Fruit fly (Drosophila melanogaster) whole organism, embryonic: ENCODE data around the gene Acbp6.
A peak's percentile ranks its signal among the peaks of the same experiment; 100 is the strongest.

Source experiments
- Adf1 ChIP-seq: fragments of 200-800 bp; sonication (Bioruptor generic); IDR thresholded peaks from 2 replicates; pipeline ENCODE4 v1.3.6; 2022; ENCODE audit warnings: missing biosample characterization, missing genetic modification characterization
- C15 ChIP-seq: fragments of 200-800 bp; sonication (Bioruptor generic); IDR thresholded peaks from 3 replicates; pipeline ENCODE4 v1.3.6; 2022; ENCODE audit warnings: missing biosample characterization, missing genetic modification characterization
- CG14014 ChIP-seq: fragments of 200-800 bp; sonication (Bioruptor generic); IDR thresholded peaks from 2 replicates; pipeline ENCODE4 v1.3.6; 2022; ENCODE audit warnings: missing biosample characterization, missing genetic modification characterization
- CG14050 ChIP-seq: fragments of 200-800 bp; sonication (Bioruptor generic); IDR thresholded peaks from 3 replicates; pipeline ENCODE4 v1.3.6; 2022; ENCODE audit warnings: missing biosample characterization, missing genetic modification characterization
- CG16779 ChIP-seq: fragments of 200-800 bp; sonication (Bioruptor generic); IDR thresholded peaks from 2 replicates; pipeline ENCODE4 v1.3.6; 2022; ENCODE audit warnings: missing biosample characterization, missing genetic modification characterization
- CG2202 ChIP-seq: fragments of 200-800 bp; sonication (Bioruptor generic); optimal IDR thresholded peaks from 2 replicates; lab custom pipeline; 2018; ENCODE audit warnings: missing biosample characterization, mild to moderate bottlenecking, missing genetic modification characterization
- CG2712 ChIP-seq: fragments of 200-800 bp; optimal IDR thresholded peaks from 3 replicates; lab custom pipeline; 2019; ENCODE audit warnings: missing biosample characterization, mild to moderate bottlenecking, missing genetic modification characterization, moderate library complexity
- CG2889 ChIP-seq: fragments of 200-800 bp; sonication (Bioruptor generic); IDR thresholded peaks from 3 replicates; pipeline ENCODE4 v1.3.6; 2022; ENCODE audit warnings: missing biosample characterization, missing genetic modification characterization
- CG3407 ChIP-seq: fragments of 200-800 bp; sonication (Bioruptor generic); optimal IDR thresholded peaks from 2 replicates; lab custom pipeline; 2018; ENCODE audit warnings: missing biosample characterization, mild to moderate bottlenecking, missing genetic modification characterization
- CG34224 ChIP-seq: fragments of 200-800 bp; sonication (Bioruptor generic); IDR thresholded peaks from 3 replicates; pipeline ENCODE4 v1.3.6; 2022; ENCODE audit warnings: missing biosample characterization, missing genetic modification characterization; ENCODE audit not compliant: partially characterized antibody
- CG4424 ChIP-seq: fragments of 200-800 bp; sonication (Bioruptor generic); optimal IDR thresholded peaks from 3 replicates; lab custom pipeline; 2016; ENCODE audit warnings: missing biosample characterization, missing genetic modification characterization
- CG5180 ChIP-seq: fragments of 200-800 bp; sonication (Bioruptor generic); optimal IDR thresholded peaks from 3 replicates; lab custom pipeline; 2017; ENCODE audit warnings: missing biosample characterization, missing genetic modification characterization, mild to moderate bottlenecking, moderate library complexity, missing genetic modification reagents
- CG6654 ChIP-seq: fragments of 200-800 bp; sonication (Bioruptor generic); optimal IDR thresholded peaks from 2 replicates; lab custom pipeline; 2017; ENCODE audit warnings: missing biosample characterization, mild to moderate bottlenecking, missing genetic modification characterization
- CG8281 ChIP-seq: fragments of 200-800 bp; sonication (Bioruptor generic); optimal IDR thresholded peaks from 2 replicates; lab custom pipeline; 2018; ENCODE audit warnings: missing biosample characterization, mild to moderate bottlenecking, missing genetic modification characterization, moderate library complexity
- Deaf1 ChIP-seq: fragments of 200-800 bp; optimal IDR thresholded peaks from 3 replicates; lab custom pipeline; 2019; ENCODE audit warnings: missing biosample characterization, mild to moderate bottlenecking, missing genetic modification characterization, moderate library complexity
- H15 ChIP-seq: fragments of 200-800 bp; sonication (Bioruptor generic); IDR thresholded peaks from 3 replicates; pipeline ENCODE4 v1.3.6; 2022; ENCODE audit warnings: missing biosample characterization, missing genetic modification characterization
- H2.0 ChIP-seq: fragments of 200-800 bp; sonication (Bioruptor generic); IDR thresholded peaks from 2 replicates; pipeline ENCODE4 v1.3.6; 2022; ENCODE audit warnings: missing biosample characterization, missing genetic modification characterization
- HLH3B ChIP-seq: fragments of 200-800 bp; sonication (Bioruptor generic); IDR thresholded peaks from 2 replicates; pipeline ENCODE4 v1.3.6; 2022; ENCODE audit warnings: missing biosample characterization, missing genetic modification characterization
- HLH4C ChIP-seq: fragments of 200-800 bp; sonication (Bioruptor generic); IDR thresholded peaks from 3 replicates; pipeline ENCODE4 v1.3.6; 2022; ENCODE audit warnings: missing biosample characterization, missing genetic modification characterization; ENCODE audit not compliant: partially characterized antibody
- Pdp1 ChIP-seq, 2 experiments: fragments of 200-800 bp; sonication (Bioruptor generic); optimal IDR thresholded peaks; 3 replicates each; lab custom pipeline; 2016; ENCODE audit warnings: missing biosample characterization in 2 of 2, missing genetic modification characterization in 2 of 2, mild to moderate bottlenecking in 1 of 2, moderate library complexity in 1 of 2
- Scr ChIP-seq: fragments of 200-800 bp; sonication (Bioruptor generic); IDR thresholded peaks from 2 replicates; pipeline ENCODE4 v1.3.6; 2022; ENCODE audit warnings: missing biosample characterization, missing genetic modification characterization; ENCODE audit not compliant: partially characterized antibody
- Sry-δ ChIP-seq: fragments of 200-800 bp; sonication (Bioruptor generic); optimal IDR thresholded peaks from 2 replicates; lab custom pipeline; 2016; ENCODE audit warnings: missing biosample characterization, missing genetic modification characterization
- ase ChIP-seq: fragments of 200-800 bp; sonication (Bioruptor generic); IDR thresholded peaks from 3 replicates; pipeline ENCODE4 v1.3.6; 2022; ENCODE audit warnings: missing biosample characterization, missing genetic modification characterization
- bcd ChIP-seq: fragments of 200-800 bp; sonication (Bioruptor generic); optimal IDR thresholded peaks from 2 replicates; lab custom pipeline; 2017; ENCODE audit warnings: missing biosample characterization, mild to moderate bottlenecking, missing genetic modification characterization
- caup ChIP-seq: fragments of 200-800 bp; sonication (Bioruptor generic); optimal IDR thresholded peaks from 3 replicates; lab custom pipeline; 2017; ENCODE audit warnings: missing biosample characterization, mild to moderate bottlenecking, missing genetic modification characterization, moderate library complexity; ENCODE audit not compliant: severe bottlenecking
- chinmo ChIP-seq: fragments of 200-800 bp; sonication (Bioruptor generic); IDR thresholded peaks from 4 replicates; pipeline ENCODE4 v1.3.6; 2022; ENCODE audit warnings: missing biosample characterization, missing genetic modification characterization; ENCODE audit not compliant: partially characterized antibody
- crp ChIP-seq, 2 experiments: fragments of 200-800 bp; sonication (Bioruptor generic); optimal IDR thresholded peaks; 2 replicates in 1 of 2; 3 replicates in 1 of 2; lab custom pipeline; 2017; ENCODE audit warnings: missing biosample characterization in 2 of 2, missing genetic modification characterization in 2 of 2, mild to moderate bottlenecking in 1 of 2, moderate library complexity in 1 of 2
- cwo ChIP-seq: fragments of 200-800 bp; sonication (Bioruptor generic); optimal IDR thresholded peaks from 3 replicates; lab custom pipeline; 2017; ENCODE audit warnings: missing biosample characterization, missing genetic modification characterization, mild to moderate bottlenecking, moderate library complexity, missing genetic modification reagents
- dimm ChIP-seq: fragments of 200-800 bp; sonication (Bioruptor generic); IDR thresholded peaks from 2 replicates; pipeline ENCODE4 v1.3.6; 2022; ENCODE audit warnings: missing biosample characterization, missing genetic modification characterization
- dpn ChIP-seq, 2 experiments: fragments of 200-800 bp; sonication (Bioruptor generic); optimal IDR thresholded peaks; 3 replicates each; lab custom pipeline; 2016; ENCODE audit warnings: missing biosample characterization in 2 of 2, missing genetic modification characterization in 2 of 2
- exex ChIP-seq: fragments of 200-800 bp; sonication (Bioruptor generic); optimal IDR thresholded peaks from 4 replicates; lab custom pipeline; 2018; ENCODE audit warnings: missing biosample characterization, mild to moderate bottlenecking, missing genetic modification characterization, moderate library complexity
- gt ChIP-seq: fragments of 200-800 bp; sonication (Bioruptor generic); IDR thresholded peaks from 2 replicates; pipeline ENCODE4 v1.3.6; 2022; ENCODE audit warnings: missing biosample characterization, missing genetic modification characterization
- jumu ChIP-seq: fragments of 200-800 bp; sonication (Bioruptor generic); optimal IDR thresholded peaks from 3 replicates; lab custom pipeline; 2016; ENCODE audit warnings: missing biosample characterization, missing genetic modification characterization
- mld ChIP-seq: fragments of 200-800 bp; sonication (Bioruptor generic); IDR thresholded peaks from 3 replicates; pipeline ENCODE4 v1.3.6; 2022; ENCODE audit warnings: missing biosample characterization, missing genetic modification characterization; ENCODE audit not compliant: partially characterized antibody
- nerfin-1 ChIP-seq: fragments of 200-800 bp; sonication (Bioruptor generic); optimal IDR thresholded peaks from 3 replicates; lab custom pipeline; 2019; ENCODE audit warnings: missing biosample characterization, mild to moderate bottlenecking, missing genetic modification characterization, moderate library complexity
- p53 ChIP-seq: fragments of 200-800 bp; sonication (Bioruptor generic); optimal IDR thresholded peaks from 2 replicates; lab custom pipeline; 2016; ENCODE audit warnings: missing biosample characterization, missing genetic modification characterization
- pnt ChIP-seq: fragments of 200-800 bp; sonication (Bioruptor generic); optimal IDR thresholded peaks from 3 replicates; lab custom pipeline; 2016; ENCODE audit warnings: missing biosample characterization, missing genetic modification characterization
- prd ChIP-seq, 3 experiments: fragments of >200 bp in 2 of 3; fragments of 200-800 bp in 1 of 3; sonication (Bioruptor generic) in 1 of 3; optimal IDR thresholded peaks in 2 of 3; IDR thresholded peaks in 1 of 3; 2 replicates in 2 of 3; 3 replicates in 1 of 3; pipeline versions ENCODE4 v1.3.6 to Lab custom; 2017 to 2022; ENCODE audit warnings: missing biosample characterization in 1 of 3, missing genetic modification characterization in 1 of 3
- pros ChIP-seq: fragments of 200-800 bp; sonication (Bioruptor generic); optimal IDR thresholded peaks from 3 replicates; lab custom pipeline; 2019; ENCODE audit warnings: missing biosample characterization, mild to moderate bottlenecking, missing genetic modification characterization, moderate library complexity
- schlank ChIP-seq: fragments of 200-800 bp; sonication (Bioruptor generic); optimal IDR thresholded peaks from 2 replicates; lab custom pipeline; 2018; ENCODE audit warnings: missing biosample characterization, mild to moderate bottlenecking, missing genetic modification characterization
- sob ChIP-seq: fragments of 200-800 bp; sonication (Bioruptor generic); IDR thresholded peaks from 2 replicates; pipeline ENCODE4 v1.3.6; 2022; ENCODE audit warnings: missing biosample characterization, missing genetic modification characterization
- sqz ChIP-seq: fragments of 200-800 bp; sonication (Bioruptor generic); optimal IDR thresholded peaks from 3 replicates; lab custom pipeline; 2018; ENCODE audit warnings: missing biosample characterization, mild to moderate bottlenecking, missing genetic modification characterization
- trem ChIP-seq: fragments of 200-800 bp; optimal IDR thresholded peaks from 3 replicates; lab custom pipeline; 2019; ENCODE audit warnings: missing biosample characterization, mild to moderate bottlenecking, missing genetic modification characterization, moderate library complexity
- unc-4 ChIP-seq: fragments of 200-800 bp; sonication (Bioruptor generic); IDR thresholded peaks from 2 replicates; pipeline ENCODE4 v1.3.6; 2022; ENCODE audit warnings: missing biosample characterization, missing genetic modification characterization; ENCODE audit not compliant: partially characterized antibody
- vfl ChIP-seq: fragments of 200-800 bp; sonication (Bioruptor generic); optimal IDR thresholded peaks from 2 replicates; lab custom pipeline; 2016; ENCODE audit warnings: missing biosample characterization, missing genetic modification characterization

Gene Acbp6

DNA sequence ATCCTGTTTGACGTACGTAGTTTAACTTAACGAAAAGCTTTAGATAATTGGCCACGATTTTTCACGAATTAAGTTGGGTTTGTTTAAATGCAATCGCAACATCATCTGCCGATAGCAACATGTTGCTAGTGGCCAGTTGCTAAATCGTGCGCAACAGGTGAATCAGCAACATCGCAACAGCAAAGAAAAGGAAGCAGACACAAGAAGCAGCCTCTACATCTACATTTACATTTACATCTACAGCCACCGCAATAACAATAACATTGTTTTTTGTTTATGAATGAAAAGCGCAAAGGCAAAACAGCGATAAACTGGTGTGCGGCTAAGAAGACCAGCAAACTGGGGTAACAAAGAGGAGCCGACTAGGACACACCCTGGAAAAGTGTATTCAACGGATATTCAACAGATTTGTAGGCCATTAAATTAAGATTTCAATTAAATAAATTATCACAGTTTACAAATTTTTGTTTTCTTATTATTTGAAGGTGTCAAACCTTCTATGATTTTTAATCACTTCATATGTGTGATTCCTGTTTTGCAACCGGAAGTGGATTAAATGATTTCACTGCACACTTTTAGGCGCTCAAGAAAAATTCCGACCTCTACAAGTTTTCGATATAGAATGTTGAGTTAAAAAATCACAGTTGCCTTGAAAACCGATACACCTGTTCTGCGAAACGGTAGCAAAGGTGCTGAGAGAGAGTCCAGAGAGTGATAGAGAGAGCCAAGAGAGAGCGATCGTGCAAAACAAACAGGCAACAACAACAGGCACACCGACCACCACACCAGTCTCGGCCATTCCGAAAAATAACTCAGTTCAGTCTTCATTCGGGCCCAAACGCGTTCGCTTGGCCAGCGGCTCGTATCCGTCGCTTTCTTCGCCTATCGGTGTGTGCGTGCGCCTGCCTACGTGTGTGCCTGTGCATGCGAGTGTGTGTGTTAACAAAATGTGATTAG is 5.3 kb downstream of the Acbp6 start, which contains the start of gene melt (continued):
- TF ChIP-seq dpn (GFP tag; optimal IDR thresholded peaks at IDR 0.05; lab: Kevin White, UChicago), result peak; percentile 87 to 92
- peak; percentile 54; the same call in 1 of the 3 replicates for TF ChIP-seq mld
- TF ChIP-seq chinmo (GFP tag; lab: Robert Waterston, UW), result peak; percentile 94; the same call in 3 of the 4 replicates
- TF ChIP-seq Pdp1 (GFP tag; optimal IDR thresholded peaks at IDR 0.05; lab: Kevin White, UChicago), result peak; percentile 84 to 90
- no peak for TF ChIP-seq pros (GFP tag; lab: Kevin White, UChicago)
- TF ChIP-seq CG5180 (GFP tag; lab: Kevin White, UChicago), result peak; percentile 74
- 0 out of 3 replicates have a peak, but pooled peaks have one; percentile 58 for TF ChIP-seq H15 (GFP tag; lab: Robert Waterston, UW)
- TF ChIP-seq p53 (GFP tag; lab: Kevin White, UChicago), result no peak
- peak; percentile 90 for TF ChIP-seq Deaf1 (tag; lab: Kevin White, UChicago)
- TF ChIP-seq cwo, result peak; percentile 79
- peak in 1 of 2 experiments; percentile 46 for TF ChIP-seq crp (GFP tag; optimal IDR thresholded peaks at IDR 0.05; lab: Kevin White, UChicago)
- 0 out of 2 replicates have a peak, but pooled peaks have one; percentile 47 for TF ChIP-seq gt (GFP tag; lab: Robert Waterston, UW)
- TF ChIP-seq ase, result peak; percentile 43; the same call in 1 of the 3 replicates
- TF ChIP-seq CG14050 (GFP tag; lab: Robert Waterston, UW), result peak; percentile 52; the same call in 2 of the 3 replicates
- peak; percentile 50 for TF ChIP-seq Sry-δ (GFP tag; lab: Kevin White, UChicago)
- TF ChIP-seq sqz (GFP tag; lab: Kevin White, UChicago), result peak; percentile 60
- TF ChIP-seq Adf1 (GFP tag; lab: Robert Waterston, UW), result peak; percentile 52; the same call in 1 of the 2 replicates
- 0 out of 2 replicates have a peak, but pooled peaks have one; percentile 25 for TF ChIP-seq dimm
- TF ChIP-seq HLH4C (GFP tag; lab: Robert Waterston, UW), result no peak
- peak; percentile 68 for TF ChIP-seq CG3407 (GFP tag; lab: Kevin White, UChicago)
- peak; percentile 81 for TF ChIP-seq vfl (GFP tag; lab: Kevin White, UChicago)
- TF ChIP-seq unc-4 (GFP tag; lab: Robert Waterston, UW), result 0 out of 2 replicates have a peak, but pooled peaks have one; percentile 39
- peak; percentile 72 for TF ChIP-seq trem (tag; lab: Kevin White, UChicago)
- TF ChIP-seq exex (tag; lab: Kevin White, UChicago), result peak; percentile 38
- TF ChIP-seq bcd (GFP tag; lab: Kevin White, UChicago), result peak; percentile 89
- peak; percentile 80 for TF ChIP-seq jumu (GFP tag; lab: Kevin White, UChicago)
- TF ChIP-seq pnt (GFP tag; lab: Kevin White, UChicago), result peak; percentile 77
- peak; percentile 93 for TF ChIP-seq CG2712 (tag; lab: Kevin White, UChicago)
- TF ChIP-seq CG6654, result peak; percentile 65
- TF ChIP-seq schlank (tag; lab: Kevin White, UChicago), result peak; percentile 37
- peak; percentile 50 for TF ChIP-seq CG14014 (GFP tag; lab: Robert Waterston, UW)
- TF ChIP-seq CG8281 (tag; lab: Kevin White, UChicago), result peak; percentile 67
- TF ChIP-seq sob (GFP tag; lab: Robert Waterston, UW), result peak; percentile 69; the same call in 1 of the 2 replicates
- peak; percentile 53 for TF ChIP-seq H2.0 (GFP tag; lab: Robert Waterston, UW)
- peak; percentile 9; the same call in 1 of the 3 replicates for TF ChIP-seq CG34224
- TF ChIP-seq caup (GFP tag; lab: Kevin White, UChicago), result peak; percentile 81
- TF ChIP-seq C15 (GFP tag; lab: Robert Waterston, UW), result peak; percentile 26; the same call in 1 of the 3 replicates
- peak; percentile 7; the same call in 1 of the 2 replicates for TF ChIP-seq CG16779 (GFP tag; lab: Robert Waterston, UW)
- peak; percentile 83 for TF ChIP-seq nerfin-1 (tag; lab: Kevin White, UChicago)
- peak; percentile 89 for TF ChIP-seq CG4424
- peak; percentile 66 for TF ChIP-seq CG2202 (tag; lab: Kevin White, UChicago)
- TF ChIP-seq Scr (GFP tag; lab: Robert Waterston, UW), result no peak
- no peak; the same call in 1 of the 2 replicates for TF ChIP-seq HLH3B (GFP tag; lab: Robert Waterston, UW)
- peak; percentile 75 for TF ChIP-seq CG2889
- TF ChIP-seq prd (optimal IDR thresholded peaks at IDR 0.05; lab: Kevin White, UChicago), result no peak
- peak; percentile 88 for TF ChIP-seq prd (GFP tag; IDR thresholded peaks at IDR 0.05; lab: Robert Waterston, UW)
